Fruit fly (Drosophila melanogaster): ENCODE measurements around the gene Corp.

Corp gene

dm6 chrX:8273799-8274484 is 2.7 kb upstream of the Corp start, which contains the start of gene CG15343 (continued):
- TF ChIP-seq CG17361 (GFP tag; IDR thresholded peaks at IDR 0.05) = 0 out of 3 replicates have a peak, but pooled peaks have one; percentile 29
- peak; percentile 60; the same call in 1 of the 3 replicates for TF ChIP-seq Dbx (GFP tag; IDR thresholded peaks at IDR 0.05)
- no peak for TF ChIP-seq her (GFP tag; optimal IDR thresholded peaks at IDR 0.05)
- TF ChIP-seq da (GFP tag; optimal IDR thresholded peaks at IDR 0.05) = no peak
- no peak for TF ChIP-seq Atf3 (GFP tag; optimal IDR thresholded peaks at IDR 0.05)
- peak; percentile 32 for TF ChIP-seq amos (GFP tag; IDR thresholded peaks at IDR 0.05; ENCODE audit: partially characterized antibody)
- no peak for TF ChIP-seq trem (tag; optimal IDR thresholded peaks at IDR 0.05)
- TF ChIP-seq dimm (GFP tag; IDR thresholded peaks at IDR 0.05) = no peak
- TF ChIP-seq CG34422 (GFP tag; IDR thresholded peaks at IDR 0.05) = peak; percentile 51; the same call in 1 of the 3 replicates
- TF ChIP-seq CG3838 (GFP tag; optimal IDR thresholded peaks at IDR 0.05) = no peak
- no peak for TF ChIP-seq danr (GFP tag; IDR thresholded peaks at IDR 0.05)
- peak; percentile 57 for TF ChIP-seq mam (GFP tag; optimal IDR thresholded peaks at IDR 0.05)
- no peak for TF ChIP-seq CG31441 (GFP tag; IDR thresholded peaks at IDR 0.05)
- no peak for TF ChIP-seq C15 (GFP tag; IDR thresholded peaks at IDR 0.05)
- no peak for TF ChIP-seq hkb (optimal IDR thresholded peaks at IDR 0.05)
- no peak for TF ChIP-seq hkb (GFP tag; IDR thresholded peaks at IDR 0.05)
- peak; percentile 23 for TF ChIP-seq dmrt99B (tag; optimal IDR thresholded peaks at IDR 0.05)
- no peak for TF ChIP-seq CG14965 (GFP tag; optimal IDR thresholded peaks at IDR 0.05; ENCODE audit: borderline replicate concordance)
- TF ChIP-seq tup (GFP tag; optimal IDR thresholded peaks at IDR 0.05) = no peak
- no peak for TF ChIP-seq NC2α (GFP tag; optimal IDR thresholded peaks at IDR 0.05)
- no peak for TF ChIP-seq Dref (GFP tag; IDR thresholded peaks at IDR 0.05)
- TF ChIP-seq CG9932 (GFP tag; IDR thresholded peaks at IDR 0.05) = peak; percentile 62
- TF ChIP-seq crol (GFP tag; IDR thresholded peaks at IDR 0.05) = no peak
- no peak for TF ChIP-seq wor (GFP tag; IDR thresholded peaks at IDR 0.05)
- no peak for TF ChIP-seq CG42726 (GFP tag; IDR thresholded peaks at IDR 0.05; ENCODE audit: partially characterized antibody)
- no peak for TF ChIP-seq h (optimal IDR thresholded peaks at IDR 0.05)
- no peak for TF ChIP-seq CG7928 (GFP tag; optimal IDR thresholded peaks at IDR 0.05)
- no peak for TF ChIP-seq aop (GFP tag; IDR thresholded peaks at IDR 0.05)
- no peak for TF ChIP-seq CG17829 (tag; optimal IDR thresholded peaks at IDR 0.05)
- TF ChIP-seq CG15011 (GFP tag; optimal IDR thresholded peaks at IDR 0.05) = no peak
- TF ChIP-seq CG17186 (GFP tag; optimal IDR thresholded peaks at IDR 0.05) = no peak
- TF ChIP-seq ci (GFP tag; IDR thresholded peaks at IDR 0.05) = no peak
- no peak for TF ChIP-seq ERR (GFP tag; optimal IDR thresholded peaks at IDR 0.05)
- TF ChIP-seq hbn (GFP tag; IDR thresholded peaks at IDR 0.05; ENCODE audit: partially characterized antibody) = no peak
- TF ChIP-seq CG8359 (GFP tag; optimal IDR thresholded peaks at IDR 0.05; ENCODE audit: borderline replicate concordance) = no peak
- TF ChIP-seq hb (GFP tag; IDR thresholded peaks at IDR 0.05; ENCODE audit: partially characterized antibody) = no peak
- peak; percentile 34; the same call in 1 of the 2 replicates for TF ChIP-seq CG9215 (GFP tag; IDR thresholded peaks at IDR 0.05)
- no peak for TF ChIP-seq CG4282 (GFP tag; optimal IDR thresholded peaks at IDR 0.05)
- no peak for TF ChIP-seq scrt (GFP tag; optimal IDR thresholded peaks at IDR 0.05)
- no peak for TF ChIP-seq slp2 (GFP tag; optimal IDR thresholded peaks at IDR 0.05)
- no peak for TF ChIP-seq Lhr (GFP tag; optimal IDR thresholded peaks at IDR 0.05)
- peak; percentile 41 for TF ChIP-seq Atf-2 (GFP tag; optimal IDR thresholded peaks at IDR 0.05)
- TF ChIP-seq BtbVII (GFP tag; optimal IDR thresholded peaks at IDR 0.05) = no peak
- TF ChIP-seq zen (tag; optimal IDR thresholded peaks at IDR 0.05) = no peak
- peak; percentile 49 for TF ChIP-seq Xbp1 (GFP tag; optimal IDR thresholded peaks at IDR 0.05)
- TF ChIP-seq CG14050 (GFP tag; IDR thresholded peaks at IDR 0.05) = no peak
- peak; percentile 41 for TF ChIP-seq Hsf (GFP tag; optimal IDR thresholded peaks at IDR 0.05)
- TF ChIP-seq salm (tag; optimal IDR thresholded peaks at IDR 0.05) = no peak
- peak in 1 of 2 experiments; percentile 4 for TF ChIP-seq bsh (GFP tag; optimal IDR thresholded peaks at IDR 0.05)
- no peak for TF ChIP-seq odd (GFP tag; optimal IDR thresholded peaks at IDR 0.05)
- no peak for TF ChIP-seq fu2 (GFP tag; optimal IDR thresholded peaks at IDR 0.05)
